Worm (Caenorhabditis elegans): Measurements from ENCODE around the gene K12H6.6.

ce11 chrII:2826073-2826472 is 5.0 kb downstream of the K12H6.6 start, which contains the start of gene K12H6.5:
- TF ChIP-seq ZK546.5 (tag; optimal IDR thresholded peaks at IDR 0.05) (no peak), fkh-10 (GFP tag; optimal IDR thresholded peaks at IDR 0.05) (no peak), pha-4 (tag; optimal IDR thresholded peaks at IDR 0.05) (no peak)
